Worm (Caenorhabditis elegans): ENCODE results near the gene best-14.
A peak's percentile ranks its signal among the peaks of the same experiment; 100 is the strongest.

best-14 gene

DNA sequence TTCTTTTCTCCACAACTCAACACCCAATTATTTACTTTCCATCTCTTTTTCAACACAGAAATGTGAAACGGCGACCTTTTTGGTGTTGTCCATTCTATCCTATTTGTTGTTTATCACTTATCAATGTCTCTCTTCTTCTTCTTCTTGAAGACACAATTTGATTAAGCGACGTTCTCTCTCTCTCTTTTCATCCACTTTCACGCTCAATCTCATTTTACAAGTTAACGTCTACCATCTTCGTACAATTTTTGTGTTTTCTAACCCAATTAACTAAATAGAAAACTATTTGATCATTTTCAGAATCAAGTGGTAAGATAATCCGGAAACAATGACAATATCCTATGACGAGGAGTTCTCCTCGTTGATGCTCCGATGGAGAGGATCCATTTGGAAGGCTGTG, at the start of gene best-14:
best-14 (plus strand) TSS at position 301 of the 400 bp plus-strand sequence.
- TF ChIP-seq W03F9.2 (tag; optimal IDR thresholded peaks at IDR 0.05), result no peak
- no peak for TF ChIP-seq dao-5 (tag; optimal IDR thresholded peaks at IDR 0.05)
- TF ChIP-seq him-1 (tag; optimal IDR thresholded peaks at IDR 0.05), result no peak

DNA sequence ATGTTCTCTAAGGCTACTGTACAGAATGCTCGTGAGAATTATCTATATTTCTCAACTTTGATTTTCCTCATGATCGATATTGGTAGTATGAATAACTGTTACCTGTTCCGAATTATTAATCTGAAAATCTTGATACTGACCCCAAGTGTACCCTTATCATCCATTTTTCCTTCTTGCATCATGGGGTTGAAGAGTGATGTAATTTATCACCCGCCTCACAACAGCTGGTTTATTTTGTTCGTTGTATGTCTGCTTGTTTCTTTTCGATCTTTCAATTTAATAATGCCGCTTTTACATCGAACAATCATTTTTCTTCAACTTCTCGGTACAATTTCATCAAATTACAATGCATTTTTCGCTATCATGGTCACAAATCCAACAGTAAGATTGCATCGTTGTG, 48.9 kb upstream of the best-14 start, which contains the start of gene C35A5.6:
C35A5.6 (plus strand) TSS at position 283 of the 400 bp plus-strand sequence.
- TF ChIP-seq him-1 (tag; optimal IDR thresholded peaks at IDR 0.05), result no peak
- TF ChIP-seq W03F9.2 (tag; optimal IDR thresholded peaks at IDR 0.05), result no peak
- TF ChIP-seq dao-5 (tag; optimal IDR thresholded peaks at IDR 0.05), result no peak

ce11 chrV:10514271-10514670, 43.5 kb upstream of the best-14 start, which contains the start of gene dmsr-8:
Gene dmsr-8 (minus strand): TSS chrV:10514371.
- TF ChIP-seq dao-5 (tag; optimal IDR thresholded peaks at IDR 0.05), result no peak
- no peak for TF ChIP-seq him-1 (tag; optimal IDR thresholded peaks at IDR 0.05)
- no peak for TF ChIP-seq W03F9.2 (tag; optimal IDR thresholded peaks at IDR 0.05)

DNA sequence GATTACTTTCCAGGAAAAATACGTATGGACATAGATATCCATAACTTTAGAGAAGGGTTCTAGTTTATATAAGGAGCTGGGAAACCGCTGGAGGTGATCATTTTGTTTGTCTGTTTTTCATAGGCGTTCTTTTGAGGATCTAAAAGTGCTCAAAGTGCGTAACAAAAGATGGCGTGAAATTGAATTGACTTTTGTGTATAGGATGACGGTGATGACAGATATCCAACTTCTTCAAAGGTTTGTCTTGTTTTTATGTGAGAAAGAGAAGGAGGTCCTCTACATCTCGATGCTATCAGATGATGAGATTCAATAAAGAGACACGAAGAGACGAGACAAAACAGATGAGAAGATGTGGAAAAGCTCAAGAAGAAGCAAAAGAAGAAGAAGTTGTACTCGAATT, 41.1 kb upstream of the best-14 start:
- TF ChIP-seq dao-5 (tag; optimal IDR thresholded peaks at IDR 0.05), result no peak
- no peak for TF ChIP-seq W03F9.2 (tag; optimal IDR thresholded peaks at IDR 0.05)
- no peak for TF ChIP-seq him-1 (tag; optimal IDR thresholded peaks at IDR 0.05)

DNA sequence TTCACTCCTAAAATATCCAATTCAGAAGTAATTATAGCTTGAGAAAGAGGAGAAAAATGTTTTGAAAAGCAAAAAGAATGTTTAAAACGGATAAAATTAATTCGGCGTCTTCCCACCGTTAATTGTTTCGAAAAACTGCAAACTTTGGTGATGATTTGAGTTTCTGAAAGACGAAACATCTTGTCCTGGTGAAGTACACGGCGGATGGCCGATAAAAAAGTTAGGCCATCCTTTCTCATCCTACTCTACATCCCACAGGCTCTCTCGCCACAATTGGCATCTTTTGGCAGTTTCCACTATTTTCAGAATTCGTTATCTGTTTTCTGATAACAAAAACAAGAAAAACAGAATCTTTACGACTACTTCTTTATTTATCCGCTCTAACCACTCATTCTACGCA, 31.9 kb upstream of the best-14 start, which contains the start of the genes C35A5.8 and hda-11:
C35A5.8 (minus strand) TSS at position 7 of the 400 bp plus-strand sequence.
hda-11 (plus strand) TSS at position 283 of the 400 bp plus-strand sequence.
- no peak for TF ChIP-seq W03F9.2 (tag; optimal IDR thresholded peaks at IDR 0.05)
- TF ChIP-seq dao-5 (tag; optimal IDR thresholded peaks at IDR 0.05), result no peak
- TF ChIP-seq him-1 (tag; optimal IDR thresholded peaks at IDR 0.05), result peak; percentile 47

DNA sequence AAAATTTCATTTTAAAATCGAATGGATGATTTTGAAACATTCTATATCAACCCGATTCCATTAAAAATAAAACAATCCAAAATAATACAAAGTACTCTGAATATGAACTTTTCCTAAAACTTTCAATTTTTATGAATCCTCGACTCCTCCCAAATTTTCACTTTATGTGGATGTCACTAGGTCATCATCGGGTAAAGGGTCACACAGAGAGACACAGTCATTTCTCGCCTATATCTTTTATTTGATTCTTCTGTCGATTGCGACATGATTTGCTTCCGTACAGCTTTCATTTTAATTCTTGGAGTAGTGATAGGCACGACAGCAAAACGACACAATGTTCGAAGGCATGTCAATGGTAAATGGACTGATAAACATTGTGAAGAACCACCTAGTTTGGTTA, 29.3 kb upstream of the best-14 start, which contains the start of gene F25D1.3:
F25D1.3 (plus strand) TSS at position 225 of the 400 bp plus-strand sequence.
- TF ChIP-seq W03F9.2 (tag; optimal IDR thresholded peaks at IDR 0.05), result no peak
- no peak for TF ChIP-seq him-1 (tag; optimal IDR thresholded peaks at IDR 0.05)
- no peak for TF ChIP-seq dao-5 (tag; optimal IDR thresholded peaks at IDR 0.05)

ce11 chrV:10529600-10529999, 28.2 kb upstream of the best-14 start:
- TF ChIP-seq him-1 (tag; optimal IDR thresholded peaks at IDR 0.05), result no peak
- no peak for TF ChIP-seq dao-5 (tag; optimal IDR thresholded peaks at IDR 0.05)
- no peak for TF ChIP-seq W03F9.2 (tag; optimal IDR thresholded peaks at IDR 0.05)

DNA sequence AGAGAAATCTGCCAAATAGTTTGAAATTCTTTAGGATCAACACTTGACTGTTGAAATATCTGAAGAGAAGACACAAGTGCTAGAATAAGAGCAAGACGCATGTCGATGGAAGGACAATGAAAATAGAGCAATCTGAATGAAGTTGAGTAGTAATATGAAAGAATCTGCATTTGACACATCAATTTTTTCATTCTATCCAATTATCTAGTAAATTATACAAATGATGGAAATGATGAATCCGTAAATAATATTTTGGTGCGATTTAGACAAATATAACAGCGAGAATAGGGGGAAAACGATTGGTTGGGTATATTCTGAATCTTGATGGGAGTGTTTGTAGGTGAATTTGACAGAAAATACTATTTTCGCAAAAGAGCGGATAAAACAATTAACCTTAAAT, 25.1 kb upstream of the best-14 start, which contains the start of gene txt-10:
txt-10 (minus strand) TSS at position 101 of the 400 bp plus-strand sequence.
- no peak for TF ChIP-seq him-1 (tag; optimal IDR thresholded peaks at IDR 0.05)
- no peak for TF ChIP-seq dao-5 (tag; optimal IDR thresholded peaks at IDR 0.05)
- no peak for TF ChIP-seq W03F9.2 (tag; optimal IDR thresholded peaks at IDR 0.05)

DNA sequence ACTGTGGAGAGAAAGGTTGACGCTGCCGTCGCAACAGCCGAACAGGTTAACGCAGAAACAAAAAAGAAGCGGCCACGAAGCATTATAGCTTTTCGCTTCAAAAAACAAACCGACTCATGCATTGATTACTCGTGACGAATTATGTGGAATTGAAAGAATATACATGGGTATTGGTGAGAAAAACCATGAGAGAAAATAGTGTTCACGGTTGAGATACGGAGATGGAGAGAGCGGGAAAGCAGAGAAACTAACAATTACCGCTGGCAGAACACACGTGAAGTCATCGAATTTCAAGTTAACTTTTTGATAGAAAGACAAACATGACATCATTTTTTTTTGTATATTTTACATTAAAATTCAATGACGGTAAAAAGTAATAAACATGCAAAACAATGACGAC, 22.5 kb upstream of the best-14 start:
- TF ChIP-seq dao-5 (tag; optimal IDR thresholded peaks at IDR 0.05), result no peak
- peak; percentile 20 for TF ChIP-seq W03F9.2 (tag; optimal IDR thresholded peaks at IDR 0.05)

- TF ChIP-seq him-1 (tag; optimal IDR thresholded peaks at IDR 0.05) (no peak), W03F9.2 (tag; optimal IDR thresholded peaks at IDR 0.05) (no peak), dao-5 (tag; optimal IDR thresholded peaks at IDR 0.05) (no peak)
Measured at ce11 chrV:10536095-10536691, 21.6 kb upstream of the best-14 start, which contains the start of gene ppm-1.A. Gene ppm-1.A (minus strand): TSS chrV:10536388.

- no peak for TF ChIP-seq dao-5 (tag; optimal IDR thresholded peaks at IDR 0.05)
- peak; percentile 72 for TF ChIP-seq W03F9.2 (tag; optimal IDR thresholded peaks at IDR 0.05)
- peak; percentile 88 for TF ChIP-seq him-1 (tag; optimal IDR thresholded peaks at IDR 0.05)
Measured at ce11 chrV:10536808-10537207, 21.0 kb upstream of the best-14 start.

- TF ChIP-seq him-1 (tag; optimal IDR thresholded peaks at IDR 0.05) (no peak), dao-5 (tag; optimal IDR thresholded peaks at IDR 0.05) (no peak), W03F9.2 (tag; optimal IDR thresholded peaks at IDR 0.05) (no peak)
Measured at ce11 chrV:10539114-10539513, 18.7 kb upstream of the best-14 start, which contains the start of gene F25D1.8. Gene F25D1.8 (plus strand): TSS chrV:10539414.

DNA sequence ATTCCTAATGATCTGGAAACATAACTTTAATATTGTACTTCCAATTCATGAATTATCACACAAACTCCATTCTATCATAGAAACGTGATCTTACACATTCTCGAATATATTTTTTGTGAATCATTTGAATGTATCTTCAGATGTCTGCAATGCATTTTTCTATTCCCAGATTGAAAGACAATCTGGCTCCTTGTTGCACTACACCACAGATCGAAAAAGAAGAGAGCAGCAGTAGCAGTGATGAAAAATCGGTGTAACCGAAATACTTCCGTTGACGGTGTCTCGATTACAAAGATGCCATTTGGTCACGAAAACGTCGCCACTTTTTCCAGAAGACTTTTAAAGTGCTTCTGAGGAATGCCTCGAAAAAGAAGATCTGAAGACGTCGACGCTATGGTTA, 17.8 kb upstream of the best-14 start, which contains the start of gene degt-1:
degt-1 (plus strand) TSS at position 301 of the 400 bp plus-strand sequence.
- TF ChIP-seq dao-5 (tag; optimal IDR thresholded peaks at IDR 0.05) (no peak), W03F9.2 (tag; optimal IDR thresholded peaks at IDR 0.05) (no peak), him-1 (tag; optimal IDR thresholded peaks at IDR 0.05) (no peak)

- TF ChIP-seq W03F9.2 (tag; optimal IDR thresholded peaks at IDR 0.05) (no peak), him-1 (tag; optimal IDR thresholded peaks at IDR 0.05) (no peak), dao-5 (tag; optimal IDR thresholded peaks at IDR 0.05) (no peak)
Measured at ce11 chrV:10546749-10547148, 11.0 kb upstream of the best-14 start, which contains the start of gene F25D1.5. Gene F25D1.5 (minus strand): TSS chrV:10546783.

All from whole organism, L4/young adult.